Worm (Caenorhabditis elegans): Measurements from ENCODE around the gene gex-3.

Gene gex-3

DNA sequence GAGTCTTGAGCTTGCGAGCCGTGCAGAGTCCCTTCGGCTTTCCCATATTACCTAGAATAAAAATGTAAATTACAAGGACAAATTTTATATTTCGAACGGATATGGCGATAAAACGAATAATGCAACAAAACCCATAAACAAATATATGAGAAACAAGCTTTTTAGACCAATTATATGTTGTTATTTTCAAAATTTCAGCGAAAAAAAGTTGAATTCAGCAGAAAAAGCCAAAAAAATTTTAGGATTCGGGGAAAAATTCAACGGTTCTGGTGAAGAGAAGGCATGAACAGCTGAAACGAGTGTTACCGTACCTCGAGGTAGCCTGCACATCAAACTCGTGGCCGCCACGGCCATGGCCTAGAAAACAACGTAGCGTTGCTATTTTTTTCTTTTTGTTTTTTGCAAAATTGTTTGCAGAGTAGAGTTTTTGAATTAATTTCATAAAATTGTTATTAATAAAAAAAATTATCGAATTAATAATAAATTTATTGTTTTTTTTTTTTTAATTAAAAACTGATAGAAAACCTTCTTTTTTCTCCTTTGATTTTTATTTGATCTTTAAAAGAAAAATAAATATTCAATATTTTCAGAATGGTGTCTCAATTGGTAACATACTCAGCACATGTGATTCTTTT lies 13.1 kb upstream of the gex-3 start, which contains the start of the genes rps-23 and dpm-3:
TSS of gene rps-23 (minus strand) at position 51 of the 635 bp plus-strand sequence.
TSS of gene dpm-3 (plus strand) at position 585 of the 635 bp plus-strand sequence.
- no peak for TF ChIP-seq ceh-28 (tag; optimal IDR thresholded peaks at IDR 0.05)
- TF ChIP-seq fos-1 (tag; optimal IDR thresholded peaks at IDR 0.05) = no peak
- TF ChIP-seq fkh-10 (GFP tag; optimal IDR thresholded peaks at IDR 0.05) = peak; percentile 78
- TF ChIP-seq lin-39 (tag; optimal IDR thresholded peaks at IDR 0.05) = no peak
- peak; percentile 82 for TF ChIP-seq nhr-42 (GFP tag; IDR thresholded peaks at IDR 0.05)
- TF ChIP-seq snpc-4 (tag; optimal IDR thresholded peaks at IDR 0.05) = peak; percentile 45
- peak; percentile 71 to 95; a peak in 2 of 4 replicates for TF ChIP-seq madf-5 (GFP tag; IDR thresholded peaks at IDR 0.05)
- peak; percentile 83 for TF ChIP-seq F49E8.2 (tag; optimal IDR thresholded peaks at IDR 0.05; ENCODE audit: borderline replicate concordance)
- TF ChIP-seq cey-2 (tag; optimal IDR thresholded peaks at IDR 0.05; ENCODE audit: borderline replicate concordance, insufficient read depth) = no peak
- peak; percentile 56 for TF ChIP-seq F10B5.3 (tag; optimal IDR thresholded peaks at IDR 0.05)
- TF ChIP-seq spr-1 (tag; optimal IDR thresholded peaks at IDR 0.05) = peak; percentile 61
- peak; percentile 51 for TF ChIP-seq jun-1 (tag; optimal IDR thresholded peaks at IDR 0.05)
- peak; percentile 26 for TF ChIP-seq ceh-32 (tag; optimal IDR thresholded peaks at IDR 0.05; ENCODE audit: poor library complexity)
- peak; percentile 92 for TF ChIP-seq T26A8.4 (GFP tag; IDR thresholded peaks at IDR 0.05)
- TF ChIP-seq dmd-9 (GFP tag; IDR thresholded peaks at IDR 0.05) = peak; percentile 97
- TF ChIP-seq lin-13 (GFP tag; optimal IDR thresholded peaks at IDR 0.05) = peak; percentile 96
- peak; percentile 99 for TF ChIP-seq D1046.2 (GFP tag; IDR thresholded peaks at IDR 0.05)
- TF ChIP-seq T20F7.1 (GFP tag; optimal IDR thresholded peaks at IDR 0.05) = peak; percentile 90
- 0 out of 2 replicates have a peak, but pooled peaks have one; percentile 69 for TF ChIP-seq dmd-8 (GFP tag; IDR thresholded peaks at IDR 0.05)
- TF ChIP-seq unc-130 (GFP tag; optimal IDR thresholded peaks at IDR 0.05) = peak; percentile 98
- no peak for TF ChIP-seq Y5F2A.4 (GFP tag; optimal IDR thresholded peaks at IDR 0.05)
- TF ChIP-seq nhr-111 (GFP tag; optimal IDR thresholded peaks at IDR 0.05) = no peak
- TF ChIP-seq lin-29 (GFP tag; IDR thresholded peaks at IDR 0.05) = peak; percentile 80
- no peak for TF ChIP-seq zip-11 (GFP tag; IDR thresholded peaks at IDR 0.05)
- peak; percentile 89 for TF ChIP-seq dpl-1 (GFP tag; optimal IDR thresholded peaks at IDR 0.05)
- no peak; the same call in 1 of the 2 replicates for TF ChIP-seq F44E2.7 (GFP tag; IDR thresholded peaks at IDR 0.05)
- 0 out of 2 replicates have a peak, but pooled peaks have one; percentile 58 for TF ChIP-seq mxl-2 (GFP tag; conservative IDR thresholded peaks at IDR 0.05)
- peak; percentile 87 for TF ChIP-seq mxl-3 (GFP tag; optimal IDR thresholded peaks at IDR 0.05)
- peak in 1 of 2 experiments; percentile 97 for TF ChIP-seq hif-1 (tag; optimal IDR thresholded peaks at IDR 0.05)
- peak; percentile 62; the same call in 1 of the 2 replicates for TF ChIP-seq egl-43 (GFP tag; IDR thresholded peaks at IDR 0.05)
- TF ChIP-seq Y105C5A.15 (GFP tag; IDR thresholded peaks at IDR 0.05) = peak; percentile 39; the same call in 1 of the 2 replicates
- peak; percentile 62 for TF ChIP-seq zip-2 (tag; optimal IDR thresholded peaks at IDR 0.05)
- TF ChIP-seq lsy-2 (tag; optimal IDR thresholded peaks at IDR 0.05) = peak; percentile 98 to 100
- peak; percentile 16 for TF ChIP-seq ces-1 (GFP tag; optimal IDR thresholded peaks at IDR 0.05)
- TF ChIP-seq ztf-11 (tag; optimal IDR thresholded peaks at IDR 0.05) = no peak
- peak; percentile 43; the same call in 1 of the 2 replicates for TF ChIP-seq daf-19 (GFP tag; conservative IDR thresholded peaks at IDR 0.05)
- TF ChIP-seq nhr-25 (tag; optimal IDR thresholded peaks at IDR 0.05; ENCODE audit: borderline replicate concordance, insufficient read depth) = peak; percentile 89
- peak; percentile 29 for TF ChIP-seq nhr-76 (tag; optimal IDR thresholded peaks at IDR 0.05)
- TF ChIP-seq zag-1 (tag; optimal IDR thresholded peaks at IDR 0.05) = peak; percentile 67
- TF ChIP-seq daf-12 (tag; optimal IDR thresholded peaks at IDR 0.05) = no peak
- peak; percentile 58; the same call in 1 of the 2 replicates for TF ChIP-seq ctbp-1 (GFP tag; IDR thresholded peaks at IDR 0.05)
- TF ChIP-seq nhr-77 (tag; optimal IDR thresholded peaks at IDR 0.05) = peak; percentile 96
- TF ChIP-seq spr-3 (GFP tag; optimal IDR thresholded peaks at IDR 0.05) = peak; percentile 61
- TF ChIP-seq zfp-2 (tag; optimal IDR thresholded peaks at IDR 0.05) = peak; percentile 89
- peak; percentile 29 to 67 for TF ChIP-seq mdl-1 (tag; optimal IDR thresholded peaks at IDR 0.05)
- no peak for TF ChIP-seq nhr-10 (tag; optimal IDR thresholded peaks at IDR 0.05)
- peak; percentile 27 for TF ChIP-seq pqm-1 (tag; optimal IDR thresholded peaks at IDR 0.05)
- no peak for TF ChIP-seq lir-3 (tag; optimal IDR thresholded peaks at IDR 0.05)
- peak; percentile 81 for TF ChIP-seq mdt-29 (GFP tag; IDR thresholded peaks at IDR 0.05)
- peak; percentile 85 for TF ChIP-seq php-3 (GFP tag; IDR thresholded peaks at IDR 0.05)
